Worm (Caenorhabditis elegans): ENCODE results near the gene fpn-1.2.

Gene fpn-1.2

ce11 chrV:1476284-1476792, 11.8 kb upstream of the fpn-1.2 start (continued):
- TF ChIP-seq lsy-27 (tag; optimal IDR thresholded peaks at IDR 0.05; ENCODE audit: borderline replicate concordance, insufficient read depth) (no peak), lir-1 (GFP tag; conservative IDR thresholded peaks at IDR 0.05) (no peak), lin-40 (tag; optimal IDR thresholded peaks at IDR 0.05) (no peak), athp-1 (tag; optimal IDR thresholded peaks at IDR 0.05) (peak; percentile 71), ztf-3 (GFP tag; optimal IDR thresholded peaks at IDR 0.05) (no peak), madf-6 (GFP tag; IDR thresholded peaks at IDR 0.05) (peak; percentile 33; the same call in 1 of the 2 replicates), F22D6.2 (tag; optimal IDR thresholded peaks at IDR 0.05) (no peak), mes-4 (tag; optimal IDR thresholded peaks at IDR 0.05) (no peak), sptf-2 (GFP tag; optimal IDR thresholded peaks at IDR 0.05) (no peak), gei-17 (GFP tag; optimal IDR thresholded peaks at IDR 0.05) (no peak), ceh-58 (GFP tag; IDR thresholded peaks at IDR 0.05) (no peak), Y79H2A.3 (GFP tag; conservative IDR thresholded peaks at IDR 0.05) (0 out of 2 replicates have a peak, but pooled peaks have one; percentile 8)

ce11 chrV:1474486-1475125, 10.1 kb upstream of the fpn-1.2 start, which contains the start of the genes F53E2.2 and unc-60:
Gene F53E2.2 (plus strand): TSS chrV:1475086.
Gene unc-60 (plus strand): TSS chrV:1475086.
- no peak for TF ChIP-seq snpc-4 (GFP tag; optimal IDR thresholded peaks at IDR 0.05)
- TF ChIP-seq snpc-4 (tag; optimal IDR thresholded peaks at IDR 0.05): peak in 2 of 4 experiments; percentile 39 to 48
- peak; percentile 67 for TF ChIP-seq ZK185.1 (tag; optimal IDR thresholded peaks at IDR 0.05; ENCODE audit: poor library complexity, severe bottlenecking)
- TF ChIP-seq egrh-3 (GFP tag; IDR thresholded peaks at IDR 0.05): peak; percentile 68
- peak; percentile 34 for TF ChIP-seq atf-7 (tag; optimal IDR thresholded peaks at IDR 0.05)
- TF ChIP-seq D2030.7 (GFP tag; IDR thresholded peaks at IDR 0.05): no peak
- TF ChIP-seq nhr-80 (tag; optimal IDR thresholded peaks at IDR 0.05): peak; percentile 86
- no peak for TF ChIP-seq mel-28 (tag; optimal IDR thresholded peaks at IDR 0.05; ENCODE audit: borderline replicate concordance)
- peak; percentile 68 for TF ChIP-seq ceh-27 (GFP tag; optimal IDR thresholded peaks at IDR 0.05)
- peak in 1 of 3 experiments; percentile 71 for TF ChIP-seq lin-35 (GFP tag; optimal IDR thresholded peaks at IDR 0.05)
- TF ChIP-seq K12H6.12 (tag; optimal IDR thresholded peaks at IDR 0.05): peak; percentile 46
- TF ChIP-seq hsf-1 (GFP tag; IDR thresholded peaks at IDR 0.05): 0 out of 2 replicates have a peak, but pooled peaks have one; percentile 40
- 0 out of 2 replicates have a peak, but pooled peaks have one; percentile 42 for TF ChIP-seq K11D2.4 (GFP tag; IDR thresholded peaks at IDR 0.05)
- TF ChIP-seq Y56A3A.18 (GFP tag; IDR thresholded peaks at IDR 0.05): no peak
- peak; percentile 47; the same call in 1 of the 2 replicates for TF ChIP-seq C06A6.2 (GFP tag; conservative IDR thresholded peaks at IDR 0.05)
- TF ChIP-seq lin-40 (tag; optimal IDR thresholded peaks at IDR 0.05): peak; percentile 50
- no peak for TF ChIP-seq F33H1.4 (GFP tag; IDR thresholded peaks at IDR 0.05)
- peak; percentile 36; the same call in 1 of the 2 replicates for TF ChIP-seq madf-3 (GFP tag; IDR thresholded peaks at IDR 0.05)
- no peak for TF ChIP-seq dpl-1 (GFP tag; optimal IDR thresholded peaks at IDR 0.05)
- TF ChIP-seq chd-7 (tag; optimal IDR thresholded peaks at IDR 0.05): peak; percentile 17
- peak; percentile 67; the same call in 1 of the 2 replicates for TF ChIP-seq hmg-1.2 (GFP tag; IDR thresholded peaks at IDR 0.05)
- peak; percentile 77 for TF ChIP-seq attf-5 (GFP tag; optimal IDR thresholded peaks at IDR 0.05)
- no peak for TF ChIP-seq B0261.1 (tag; optimal IDR thresholded peaks at IDR 0.05)
- peak; percentile 97 for TF ChIP-seq zfh-2 (GFP tag; conservative IDR thresholded peaks at IDR 0.05)
- TF ChIP-seq ceh-79 (tag; optimal IDR thresholded peaks at IDR 0.05): no peak
- TF ChIP-seq cebp-1 (GFP tag; IDR thresholded peaks at IDR 0.05): peak; percentile 21; the same call in 1 of the 2 replicates
- TF ChIP-seq cebp-1 (tag; optimal IDR thresholded peaks at IDR 0.05): peak; percentile 79
- 0 out of 2 replicates have a peak, but pooled peaks have one; percentile 36 for TF ChIP-seq ceh-40 (GFP tag; IDR thresholded peaks at IDR 0.05)
- peak; percentile 72 for TF ChIP-seq dox-1 (GFP tag; IDR thresholded peaks at IDR 0.05)
- TF ChIP-seq die-1 (tag; optimal IDR thresholded peaks at IDR 0.05): peak; percentile 30
- TF ChIP-seq madf-10 (tag; optimal IDR thresholded peaks at IDR 0.05): peak; percentile 29
- TF ChIP-seq ztf-18 (tag; optimal IDR thresholded peaks at IDR 0.05): no peak
- TF ChIP-seq ekl-4 (GFP tag; IDR thresholded peaks at IDR 0.05): peak; percentile 15; the same call in 1 of the 2 replicates
- TF ChIP-seq nfyb-1 (GFP tag; IDR thresholded peaks at IDR 0.05): peak; percentile 51; the same call in 1 of the 2 replicates
- peak; percentile 57 for TF ChIP-seq ztf-22 (GFP tag; optimal IDR thresholded peaks at IDR 0.05)
